Fruit fly (Drosophila melanogaster) whole organism, embryonic: ENCODE results near the gene CG9150.
A peak's percentile ranks its signal among the peaks of the same experiment; 100 is the strongest.

Source experiments
- Atf6 ChIP-seq: fragments of 200-800 bp; sonication (Bioruptor generic); IDR thresholded peaks from 2 replicates; pipeline ENCODE4 v1.3.6; 2022; ENCODE audit warnings: missing biosample characterization, missing genetic modification characterization
- Blimp-1 ChIP-seq: fragments of 200-800 bp; sonication (Bioruptor generic); optimal IDR thresholded peaks from 3 replicates; lab custom pipeline; 2018; ENCODE audit warnings: missing biosample characterization, missing genetic modification characterization, mild to moderate bottlenecking, moderate library complexity, missing genetic modification reagents
- CG10147 ChIP-seq: fragments of 200-800 bp; sonication (Bioruptor generic); optimal IDR thresholded peaks from 2 replicates; lab custom pipeline; 2019; ENCODE audit warnings: missing biosample characterization, mild to moderate bottlenecking, missing genetic modification characterization, moderate library complexity
- CG12744 ChIP-seq: fragments of 200-800 bp; sonication (Bioruptor generic); optimal IDR thresholded peaks from 2 replicates; lab custom pipeline; 2016; ENCODE audit warnings: missing biosample characterization, missing genetic modification characterization
- CG13424 ChIP-seq: fragments of 200-800 bp; sonication (Bioruptor generic); optimal IDR thresholded peaks from 2 replicates; lab custom pipeline; 2019; ENCODE audit warnings: missing biosample characterization, mild to moderate bottlenecking, missing genetic modification characterization, moderate library complexity
- CG14014 ChIP-seq: fragments of 200-800 bp; sonication (Bioruptor generic); IDR thresholded peaks from 2 replicates; pipeline ENCODE4 v1.3.6; 2022; ENCODE audit warnings: missing biosample characterization, missing genetic modification characterization
- CG14860 ChIP-seq: fragments of 200-800 bp; sonication (Bioruptor generic); IDR thresholded peaks from 3 replicates; pipeline ENCODE4 v1.3.6; 2022; ENCODE audit warnings: missing biosample characterization, missing genetic modification characterization; ENCODE audit not compliant: partially characterized antibody
- CG14965 ChIP-seq: fragments of 200-800 bp; sonication (Bioruptor generic); optimal IDR thresholded peaks from 2 replicates; lab custom pipeline; 2016; ENCODE audit warnings: missing biosample characterization, missing genetic modification characterization, borderline replicate concordance
- CG15011 ChIP-seq: fragments of 200-800 bp; sonication (Bioruptor generic); optimal IDR thresholded peaks from 3 replicates; lab custom pipeline; 2018; ENCODE audit warnings: missing biosample characterization, mild to moderate bottlenecking, missing genetic modification characterization
- CG15269 ChIP-seq: fragments of 200-800 bp; sonication (Bioruptor generic); optimal IDR thresholded peaks from 2 replicates; lab custom pipeline; 2018; ENCODE audit warnings: missing biosample characterization, mild to moderate bottlenecking, missing genetic modification characterization, moderate library complexity
- CG15696 ChIP-seq: fragments of 200-800 bp; sonication (Bioruptor generic); optimal IDR thresholded peaks from 2 replicates; lab custom pipeline; 2019; ENCODE audit warnings: missing biosample characterization, mild to moderate bottlenecking, missing genetic modification characterization, moderate library complexity
- CG17186 ChIP-seq: fragments of 200-800 bp; sonication (Bioruptor generic); optimal IDR thresholded peaks from 3 replicates; lab custom pipeline; 2017; ENCODE audit warnings: missing biosample characterization, missing genetic modification reagents, missing genetic modification characterization
- CG18476 ChIP-seq: fragments of 200-800 bp; sonication (Bioruptor generic); optimal IDR thresholded peaks from 2 replicates; lab custom pipeline; 2016; ENCODE audit warnings: missing biosample characterization, mild to moderate bottlenecking, missing genetic modification characterization
- CG18619 ChIP-seq: fragments of 200-800 bp; sonication (Bioruptor generic); optimal IDR thresholded peaks from 3 replicates; lab custom pipeline; 2017; ENCODE audit warnings: missing biosample characterization, mild to moderate bottlenecking, missing genetic modification characterization
- CG2120 ChIP-seq: fragments of 200-800 bp; sonication (Bioruptor generic); optimal IDR thresholded peaks from 3 replicates; lab custom pipeline; 2016; ENCODE audit warnings: missing biosample characterization, missing genetic modification characterization
- CG2199 ChIP-seq: fragments of 200-800 bp; sonication (Bioruptor generic); IDR thresholded peaks from 3 replicates; pipeline ENCODE4 v1.3.6; 2022; ENCODE audit warnings: missing biosample characterization, missing genetic modification characterization
- CG30020 ChIP-seq: fragments of 200-800 bp; optimal IDR thresholded peaks from 2 replicates; lab custom pipeline; 2019; ENCODE audit warnings: missing biosample characterization, mild to moderate bottlenecking, missing genetic modification characterization, moderate library complexity
- CG6175 ChIP-seq: fragments of 200-800 bp; sonication (Bioruptor generic); IDR thresholded peaks from 3 replicates; pipeline ENCODE4 v1.3.6; 2022; ENCODE audit warnings: missing biosample characterization, missing genetic modification characterization
- CG7357 ChIP-seq: fragments of 200-800 bp; sonication (Bioruptor generic); IDR thresholded peaks from 3 replicates; pipeline ENCODE4 v1.3.6; 2022; ENCODE audit warnings: missing biosample characterization, missing genetic modification characterization
- CG7556 ChIP-seq: fragments of 200-800 bp; sonication (Bioruptor generic); optimal IDR thresholded peaks from 2 replicates; lab custom pipeline; 2017; ENCODE audit warnings: missing biosample characterization, mild to moderate bottlenecking, missing genetic modification characterization
- CG9609 ChIP-seq: fragments of 200-800 bp; sonication (Bioruptor generic); optimal IDR thresholded peaks from 3 replicates; lab custom pipeline; 2016; ENCODE audit warnings: missing biosample characterization, missing genetic modification characterization
- CG9932 ChIP-seq: fragments of 200-800 bp; sonication (Bioruptor generic); IDR thresholded peaks from 2 replicates; pipeline ENCODE4 v1.3.6; 2022; ENCODE audit warnings: missing biosample characterization, missing genetic modification characterization
- E2f1 ChIP-seq: fragments of 200-800 bp; sonication (Bioruptor generic); IDR thresholded peaks from 2 replicates; pipeline ENCODE4 v1.3.6; 2022; ENCODE audit warnings: missing biosample characterization, missing genetic modification characterization
- Eip74EF ChIP-seq, 2 experiments: fragments of 200-800 bp in 1 of 2; fragments of >200 bp in 1 of 2; sonication (Bioruptor generic) in 1 of 2; optimal IDR thresholded peaks; 2 replicates each; lab custom pipeline; 2017 to 2019; ENCODE audit warnings: missing biosample characterization in 2 of 2, missing genetic modification characterization in 2 of 2, mild to moderate bottlenecking in 1 of 2, moderate library complexity in 1 of 2
- HLH4C ChIP-seq: fragments of 200-800 bp; sonication (Bioruptor generic); IDR thresholded peaks from 3 replicates; pipeline ENCODE4 v1.3.6; 2022; ENCODE audit warnings: missing biosample characterization, missing genetic modification characterization; ENCODE audit not compliant: partially characterized antibody
- Hr3 ChIP-seq: fragments of 200-800 bp; sonication (Bioruptor generic); optimal IDR thresholded peaks from 3 replicates; lab custom pipeline; 2016; ENCODE audit warnings: missing biosample characterization, missing genetic modification characterization
- Med ChIP-seq: fragments of 200-800 bp; sonication (Bioruptor generic); peaks from one replicate; lab custom pipeline; 2016; ENCODE audit warnings: missing biosample characterization, missing genetic modification characterization, mild to moderate bottlenecking, inconsistent platforms, moderate library complexity
- Sry-β ChIP-seq: fragments of 200-800 bp; sonication (Bioruptor generic); optimal IDR thresholded peaks from 2 replicates; lab custom pipeline; 2018; ENCODE audit warnings: missing biosample characterization, mild to moderate bottlenecking, missing genetic modification characterization, moderate library complexity
- Trl ChIP-seq, 3 experiments: fragments of >200 bp in 2 of 3; fragments of 200-800 bp in 1 of 3; sonication (Bioruptor generic) in 1 of 3; optimal IDR thresholded peaks; 2 replicates in 1 of 3; 3 replicates in 2 of 3; lab custom pipeline; 2016 to 2017; ENCODE audit warnings: missing biosample characterization in 1 of 3, missing genetic modification characterization in 1 of 3
- Vsx1 ChIP-seq: fragments of 200-800 bp; sonication (Bioruptor generic); optimal IDR thresholded peaks from 2 replicates; lab custom pipeline; 2017; ENCODE audit warnings: missing biosample characterization, mild to moderate bottlenecking, missing genetic modification characterization, missing genetic modification reagents
- amos ChIP-seq: fragments of 200-800 bp; sonication (Bioruptor generic); IDR thresholded peaks from 2 replicates; pipeline ENCODE4 v1.3.6; 2022; ENCODE audit warnings: missing biosample characterization, missing genetic modification characterization; ENCODE audit not compliant: partially characterized antibody
- bcd ChIP-seq: fragments of 200-800 bp; sonication (Bioruptor generic); optimal IDR thresholded peaks from 2 replicates; lab custom pipeline; 2017; ENCODE audit warnings: missing biosample characterization, mild to moderate bottlenecking, missing genetic modification characterization
- br ChIP-seq: fragments of >200 bp; optimal IDR thresholded peaks from 2 replicates; lab custom pipeline; 2017
- chif ChIP-seq, 2 experiments: fragments of 200-800 bp; sonication (Bioruptor generic); optimal IDR thresholded peaks; 3 replicates each; lab custom pipeline; 2016; ENCODE audit warnings: missing biosample characterization in 2 of 2, missing genetic modification characterization in 2 of 2
- dimm ChIP-seq: fragments of 200-800 bp; sonication (Bioruptor generic); IDR thresholded peaks from 2 replicates; pipeline ENCODE4 v1.3.6; 2022; ENCODE audit warnings: missing biosample characterization, missing genetic modification characterization
- dmrt11E ChIP-seq: fragments of 200-800 bp; sonication (Bioruptor generic); optimal IDR thresholded peaks from 3 replicates; lab custom pipeline; 2018; ENCODE audit warnings: missing biosample characterization, mild to moderate bottlenecking, missing genetic modification characterization, moderate library complexity
- emc ChIP-seq: fragments of 200-800 bp; sonication (Bioruptor generic); optimal IDR thresholded peaks from 2 replicates; lab custom pipeline; 2016; ENCODE audit warnings: missing biosample characterization, missing genetic modification characterization
- ftz-f1 ChIP-seq: fragments of 200-800 bp; sonication (Bioruptor generic); optimal IDR thresholded peaks from 2 replicates; lab custom pipeline; 2016; ENCODE audit warnings: missing biosample characterization, missing genetic modification characterization
- gce ChIP-seq: fragments of 200-800 bp; sonication (Bioruptor generic); IDR thresholded peaks from 3 replicates; pipeline ENCODE4 v1.3.6; 2022; ENCODE audit warnings: missing biosample characterization, missing genetic modification characterization
- gcm2 ChIP-seq: fragments of 200-800 bp; sonication (Bioruptor generic); optimal IDR thresholded peaks from 2 replicates; lab custom pipeline; 2016; ENCODE audit warnings: missing biosample characterization, missing genetic modification characterization
- grau ChIP-seq: fragments of 200-800 bp; optimal IDR thresholded peaks from 3 replicates; lab custom pipeline; 2019; ENCODE audit warnings: missing biosample characterization, mild to moderate bottlenecking, missing genetic modification characterization, moderate library complexity
- lola ChIP-seq, 3 experiments: fragments of >200 bp in 2 of 3; fragments of 200-800 bp in 1 of 3; sonication (Bioruptor generic) in 1 of 3; optimal IDR thresholded peaks; 2 replicates each; lab custom pipeline; 2017 to 2019; ENCODE audit warnings: missing biosample characterization in 3 of 3, missing genetic modification characterization in 3 of 3, mild to moderate bottlenecking in 1 of 3, moderate library complexity in 1 of 3
- nerfin-2 ChIP-seq: fragments of 200-800 bp; sonication (Bioruptor generic); IDR thresholded peaks from 2 replicates; pipeline ENCODE4 v1.3.6; 2022; ENCODE audit warnings: missing biosample characterization, missing genetic modification characterization; ENCODE audit not compliant: partially characterized antibody
- sc ChIP-seq, 3 experiments: fragments of >200 bp in 2 of 3; fragments of 200-800 bp in 1 of 3; sonication (Bioruptor generic) in 1 of 3; optimal IDR thresholded peaks; 2 replicates in 2 of 3; 3 replicates in 1 of 3; lab custom pipeline; 2017; ENCODE audit warnings: mild to moderate bottlenecking in 1 of 3, missing biosample characterization in 1 of 3, missing genetic modification characterization in 1 of 3, missing genetic modification reagents in 1 of 3
- scrt ChIP-seq: fragments of 200-800 bp; sonication (Bioruptor generic); optimal IDR thresholded peaks from 2 replicates; lab custom pipeline; 2018; ENCODE audit warnings: missing biosample characterization, mild to moderate bottlenecking, missing genetic modification characterization, moderate library complexity
- so ChIP-seq: fragments of 200-800 bp; sonication (Bioruptor generic); IDR thresholded peaks from 3 replicates; pipeline ENCODE4 v1.3.6; 2022; ENCODE audit warnings: missing biosample characterization, missing genetic modification characterization
- stc ChIP-seq: fragments of 200-800 bp; sonication (Bioruptor generic); IDR thresholded peaks from 2 replicates; pipeline ENCODE4 v1.3.6; 2022; ENCODE audit warnings: missing biosample characterization, missing genetic modification characterization
- tx ChIP-seq: fragments of 200-800 bp; sonication (Bioruptor generic); optimal IDR thresholded peaks from 2 replicates; lab custom pipeline; 2016; ENCODE audit warnings: missing biosample characterization, missing genetic modification characterization

The CG9150 gene

dm6 chr2L:6047528-6048160, 20.8 kb downstream of the CG9150 start, which contains the start of gene IPIP (continued):
- TF ChIP-seq scrt (no peak), sc (optimal IDR thresholded peaks at IDR 0.05; lab: Kevin White, UChicago) (no peak), sc (GFP tag; optimal IDR thresholded peaks at IDR 0.05; lab: Kevin White, UChicago) (no peak), br (lab: Kevin White, UChicago) (no peak), CG7357 (no peak), bcd (GFP tag; lab: Kevin White, UChicago) (peak; percentile 16), CG14014 (GFP tag; lab: Robert Waterston, UW) (no peak), chif (GFP tag; optimal IDR thresholded peaks at IDR 0.05; lab: Kevin White, UChicago) (peak in 1 of 2 experiments; percentile 24), Trl (optimal IDR thresholded peaks at IDR 0.05; lab: Kevin White, UChicago) (no peak), Trl (GFP tag; optimal IDR thresholded peaks at IDR 0.05; lab: Kevin White, UChicago) (no peak), CG15011 (GFP tag; lab: Kevin White, UChicago) (no peak), CG13424 (tag; lab: Kevin White, UChicago) (peak; percentile 17), grau (tag; lab: Kevin White, UChicago) (peak; percentile 2), Vsx1 (GFP tag; lab: Kevin White, UChicago) (no peak), HLH4C (GFP tag; lab: Robert Waterston, UW) (peak; percentile 74), CG12744 (GFP tag; lab: Kevin White, UChicago) (no peak), CG18476 (no peak), nerfin-2 (GFP tag; lab: Robert Waterston, UW) (peak; percentile 63), lola (GFP tag; optimal IDR thresholded peaks at IDR 0.05; lab: Kevin White, UChicago) (no peak), tx (GFP tag; lab: Kevin White, UChicago) (no peak), CG2120 (GFP tag; lab: Kevin White, UChicago) (peak; percentile 55), CG15269 (tag; lab: Kevin White, UChicago) (no peak), dmrt11E (tag; lab: Kevin White, UChicago) (no peak), E2f1 (GFP tag; lab: Robert Waterston, UW) (0 out of 2 replicates have a peak, but pooled peaks have one; percentile 7), gce (GFP tag; lab: Robert Waterston, UW) (no peak), stc (GFP tag; lab: Robert Waterston, UW) (0 out of 2 replicates have a peak, but pooled peaks have one; percentile 9), CG18619 (peak; percentile 4), Blimp-1 (GFP tag; lab: Kevin White, UChicago) (peak; percentile 19), dimm (GFP tag; lab: Robert Waterston, UW) (no peak), CG2199 (GFP tag; lab: Robert Waterston, UW) (peak; percentile 56; the same call in 1 of the 3 replicates), CG14965 (GFP tag; lab: Kevin White, UChicago) (no peak), so (GFP tag; lab: Robert Waterston, UW) (peak; percentile 44; the same call in 2 of the 3 replicates), gcm2 (GFP tag; lab: Kevin White, UChicago) (peak; percentile 30), Atf6 (GFP tag; lab: Robert Waterston, UW) (no peak), emc (GFP tag; lab: Kevin White, UChicago) (no peak), CG14860 (GFP tag; lab: Robert Waterston, UW) (peak; percentile 63)

DNA sequence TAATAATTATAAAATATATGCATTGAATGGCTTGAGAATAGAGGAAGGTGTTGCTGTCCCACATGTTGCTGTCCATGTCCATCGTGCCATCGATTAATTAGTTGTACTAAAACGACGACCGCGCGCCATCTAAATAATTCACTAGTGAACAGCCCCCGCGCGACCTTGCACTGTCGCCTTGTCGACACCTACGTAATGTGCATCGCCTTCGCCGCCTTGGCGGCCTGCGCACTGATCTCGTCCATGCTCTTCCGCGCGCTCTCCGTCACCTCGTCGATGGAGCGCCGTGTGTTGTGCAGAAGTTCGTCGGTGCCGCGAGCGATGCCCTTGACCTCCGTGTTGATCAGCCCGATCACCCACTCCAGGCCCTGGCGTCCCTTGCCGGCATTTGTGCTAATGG, 21.5 kb downstream of the CG9150 start:
- TF ChIP-seq CG17186 (GFP tag; lab: Kevin White, UChicago) (no peak), CG9932 (no peak), Eip74EF (GFP tag; optimal IDR thresholded peaks at IDR 0.05; lab: Kevin White, UChicago) (no peak), CG9609 (GFP tag; lab: Kevin White, UChicago) (no peak), Sry-β (GFP tag; lab: Kevin White, UChicago) (no peak), CG7556 (GFP tag; lab: Kevin White, UChicago) (no peak), Hr3 (GFP tag; lab: Kevin White, UChicago) (no peak), amos (GFP tag; lab: Robert Waterston, UW) (0 out of 2 replicates have a peak, but pooled peaks have one; percentile 11), CG10147 (GFP tag; lab: Kevin White, UChicago) (no peak), CG30020 (tag; lab: Kevin White, UChicago) (no peak), ftz-f1 (GFP tag; lab: Kevin White, UChicago) (peak; percentile 1), CG6175 (GFP tag; lab: Robert Waterston, UW) (0 out of 3 replicates have a peak, but pooled peaks have one; percentile 23), Med (peak; percentile 79), CG15696 (no peak)
